Fruit fly (Drosophila melanogaster): ENCODE results near the gene CG9519.

DNA sequence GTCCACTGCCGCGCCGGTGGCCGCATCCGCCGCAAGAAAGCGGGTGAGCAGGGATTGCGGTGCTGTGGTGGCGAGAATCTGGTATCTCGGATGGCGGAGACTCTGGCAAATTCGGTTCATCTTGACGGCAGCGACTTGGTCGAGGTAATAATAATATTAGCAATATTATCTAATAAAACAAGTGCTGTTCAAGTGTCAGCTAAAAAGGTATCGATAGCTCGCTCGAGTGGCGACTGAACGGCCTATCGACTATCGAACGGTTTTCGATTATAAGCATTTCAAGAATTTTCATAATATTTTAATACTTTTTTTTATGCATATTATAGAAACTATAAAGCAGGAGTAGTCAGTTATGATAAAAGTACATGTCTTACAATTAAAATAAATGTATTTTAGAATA is 18.2 kb downstream of the CG9519 start, which contains the start of gene Grx5:
- TF ChIP-seq Hr39 (GFP tag; optimal IDR thresholded peaks at IDR 0.05): no peak
- no peak for TF ChIP-seq Ets21C (GFP tag; optimal IDR thresholded peaks at IDR 0.05)
- no peak for TF ChIP-seq CG7368 (GFP tag; optimal IDR thresholded peaks at IDR 0.05)
- TF ChIP-seq net (GFP tag; optimal IDR thresholded peaks at IDR 0.05): no peak
- no peak for TF ChIP-seq pdm3 (GFP tag; optimal IDR thresholded peaks at IDR 0.05)
- TF ChIP-seq CG6792 (GFP tag; optimal IDR thresholded peaks at IDR 0.05): no peak

Data from whole organism, prepupa.